Fruit fly (Drosophila melanogaster): ENCODE measurements around the gene sun.
"Not testable (repeated sequence)": the region's sequence is repeated elsewhere in the genome, so short reads cannot be mapped to it uniquely, and the experiment has no call there.

sun gene

DNA sequence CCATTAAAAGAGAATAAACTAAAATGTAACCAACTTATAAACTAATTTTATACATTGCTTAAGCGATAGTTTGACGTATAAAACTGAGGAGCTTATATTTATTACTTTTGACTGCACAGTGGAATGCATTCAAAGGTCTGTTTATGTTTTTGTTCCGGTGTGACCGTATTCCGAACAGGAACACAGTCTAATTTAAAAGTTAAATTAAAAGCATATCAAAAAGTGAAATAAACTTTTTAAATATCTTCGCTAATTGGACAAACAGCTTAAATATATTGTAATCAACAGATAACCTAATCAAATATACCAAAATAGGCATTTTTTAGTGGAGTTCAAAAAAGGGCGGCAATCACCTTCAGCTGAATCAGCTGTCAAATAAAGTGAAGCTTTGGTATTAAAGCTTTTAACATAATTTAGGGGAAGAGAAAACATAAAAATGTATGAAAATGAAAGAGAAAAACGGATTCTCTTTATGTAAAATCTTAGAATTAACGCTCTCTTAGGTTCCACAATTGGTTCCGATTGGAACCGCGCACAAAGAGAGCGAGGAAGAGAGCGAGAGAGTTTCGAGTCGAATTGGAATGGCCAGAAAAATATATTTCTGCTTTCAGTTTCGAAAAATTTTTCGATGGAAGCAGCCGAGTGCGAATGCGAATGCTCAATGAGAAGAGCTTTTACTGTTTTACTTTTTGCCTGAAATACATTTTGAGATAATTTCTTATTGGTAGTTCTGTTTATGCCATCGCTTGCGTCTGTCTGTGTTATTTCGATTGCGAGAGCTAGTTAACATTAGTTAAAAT is 45.1 kb downstream of the sun start, which contains the start of the genes PGRP-LE and sd:
Gene PGRP-LE (minus strand): TSS at position 117 of the 800 bp plus-strand sequence.
Gene sd (plus strand): TSS at position 607 of the 800 bp plus-strand sequence.
- TF ChIP-seq dmrt93B (GFP tag; optimal IDR thresholded peaks at IDR 0.05) (no peak), rgr (GFP tag; optimal IDR thresholded peaks at IDR 0.05) (no peak), CG32264 (GFP tag; optimal IDR thresholded peaks at IDR 0.05) (no peak), sage (GFP tag; optimal IDR thresholded peaks at IDR 0.05) (peak; percentile 51), brk (GFP tag; optimal IDR thresholded peaks at IDR 0.05) (peak; percentile 58), woc (GFP tag; optimal IDR thresholded peaks at IDR 0.05) (peak; percentile 4), fru (GFP tag; optimal IDR thresholded peaks at IDR 0.05) (peak; percentile 40), CG9705 (GFP tag; optimal IDR thresholded peaks at IDR 0.05) (no peak), psq (GFP tag; optimal IDR thresholded peaks at IDR 0.05) (no peak), Rel (GFP tag; optimal IDR thresholded peaks at IDR 0.05) (peak; percentile 33), Rel (tag; optimal IDR thresholded peaks at IDR 0.05) (no peak), tai (GFP tag; optimal IDR thresholded peaks at IDR 0.05) (no peak), dl (GFP tag; optimal IDR thresholded peaks at IDR 0.05; ENCODE audit: insufficient read depth in 1 of 2, partially characterized antibody in 2 of 2) (peak in 1 of 2 experiments; percentile 24), sv (GFP tag; optimal IDR thresholded peaks at IDR 0.05) (no peak), Dif (GFP tag; optimal IDR thresholded peaks at IDR 0.05; ENCODE audit: partially characterized antibody) (peak; percentile 47), foxo (GFP tag; optimal IDR thresholded peaks at IDR 0.05) (no peak), N (GFP tag; optimal IDR thresholded peaks at IDR 0.05) (no peak), Sp1 (GFP tag; optimal IDR thresholded peaks at IDR 0.05) (no peak)

DNA sequence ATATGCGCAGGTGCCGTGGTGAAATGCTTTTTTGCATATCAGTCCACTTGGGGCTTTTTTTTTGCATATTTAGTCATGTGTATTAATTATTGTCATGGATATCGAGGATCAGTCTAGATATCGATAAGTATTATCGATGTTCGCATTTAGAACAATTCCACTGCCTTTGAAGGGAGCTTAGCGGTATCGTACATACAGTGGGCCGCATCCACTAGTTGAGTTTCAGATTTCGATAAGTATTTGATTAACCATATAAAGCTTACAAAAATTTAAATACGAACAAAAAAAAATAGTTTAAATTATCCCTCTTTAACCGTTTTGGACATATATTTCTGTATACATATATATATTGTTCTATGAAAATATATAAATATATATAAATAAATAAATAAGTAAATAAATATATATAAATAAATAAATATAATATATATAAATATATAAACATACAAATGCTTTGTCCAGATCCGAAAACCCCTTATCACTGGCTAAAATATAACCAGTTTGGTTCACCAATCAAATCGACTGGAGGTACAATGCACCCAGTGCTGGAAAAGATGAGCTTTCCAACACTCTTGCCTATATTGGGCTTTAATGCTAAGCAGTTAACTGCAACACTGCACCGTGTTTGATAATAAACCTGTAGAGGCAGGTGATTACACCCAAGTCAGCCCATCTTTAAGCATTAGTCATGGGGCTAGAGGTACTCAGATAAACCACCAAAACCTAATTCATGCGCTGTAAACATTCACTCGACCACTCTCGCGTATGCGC is 46.0 kb downstream of the sun start:
- peak; percentile 48 for TF ChIP-seq Sp1 (GFP tag; optimal IDR thresholded peaks at IDR 0.05)
- TF ChIP-seq Hr78 (GFP tag; optimal IDR thresholded peaks at IDR 0.05) = no peak
- no peak for TF ChIP-seq dl (GFP tag; optimal IDR thresholded peaks at IDR 0.05; ENCODE audit: insufficient read depth in 1 of 2, partially characterized antibody in 2 of 2)
- TF ChIP-seq Rel (GFP tag; optimal IDR thresholded peaks at IDR 0.05) = no peak
- peak; percentile 89 for TF ChIP-seq Rel (tag; optimal IDR thresholded peaks at IDR 0.05)
- no peak for TF ChIP-seq Abd-B (GFP tag; optimal IDR thresholded peaks at IDR 0.05)
- TF ChIP-seq psq (GFP tag; optimal IDR thresholded peaks at IDR 0.05) = peak; percentile 10
- peak; percentile 59 for TF ChIP-seq woc (GFP tag; optimal IDR thresholded peaks at IDR 0.05)
- no peak for TF ChIP-seq N (GFP tag; optimal IDR thresholded peaks at IDR 0.05)
- TF ChIP-seq rgr (GFP tag; optimal IDR thresholded peaks at IDR 0.05) = peak; percentile 6
- TF ChIP-seq HLH106 (tag; optimal IDR thresholded peaks at IDR 0.05) = peak; percentile 37
- TF ChIP-seq Jra (GFP tag; optimal IDR thresholded peaks at IDR 0.05) = peak; percentile 11
- peak in 1 of 2 experiments; percentile 35 for TF ChIP-seq foxo (GFP tag; optimal IDR thresholded peaks at IDR 0.05)

DNA sequence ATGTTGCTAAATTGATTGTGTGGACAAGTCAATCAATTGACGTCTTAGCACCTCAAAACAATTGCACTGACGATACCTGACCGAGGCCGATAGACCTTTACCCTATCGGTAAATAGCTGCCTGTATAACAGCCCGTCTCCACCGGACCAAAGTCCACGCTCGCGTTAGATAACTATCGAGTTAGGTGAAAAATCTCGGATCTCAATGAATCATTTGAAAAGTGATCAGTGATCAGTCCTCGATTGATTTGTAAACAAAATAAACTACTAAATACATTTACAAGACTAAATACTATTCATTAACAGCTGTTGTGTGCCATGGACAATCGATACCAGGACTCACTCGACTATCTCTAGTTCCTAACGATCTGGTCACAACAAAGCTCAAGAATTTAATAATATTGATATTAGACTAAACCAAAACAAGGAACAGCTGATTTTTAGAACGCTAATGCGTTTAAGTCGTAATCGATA is 49.9 kb downstream of the sun start, which contains the start of the genes sordd2 and CG15602:
Gene sordd2 (minus strand): TSS at position 78 of the 473 bp plus-strand sequence.
Gene CG15602 (plus strand): TSS at position 342 of the 473 bp plus-strand sequence.
- not testable (repeated sequence) for TF ChIP-seq fru, jim, N (GFP tag; optimal IDR thresholded peaks at IDR 0.05)
